Worm (Caenorhabditis elegans): ENCODE data around the gene ify-1.

ify-1 gene

ce11 chrII:5050776-5051175 lies 4.2 kb downstream of the ify-1 start:
- no peak for TF ChIP-seq Y116A8C.19 (tag; optimal IDR thresholded peaks at IDR 0.05; ENCODE audit: borderline replicate concordance)
- TF ChIP-seq efl-1 (optimal IDR thresholded peaks at IDR 0.05), result no peak
- TF ChIP-seq efl-1 (GFP tag; optimal IDR thresholded peaks at IDR 0.05 in 1 of 2), result peak in 1 of 2 experiments; percentile 93

- TF ChIP-seq ces-1 (GFP tag; optimal IDR thresholded peaks at IDR 0.05) (no peak), nhr-47 (tag; optimal IDR thresholded peaks at IDR 0.05) (no peak), ceh-82 (tag; optimal IDR thresholded peaks at IDR 0.05) (no peak), mep-1 (tag; optimal IDR thresholded peaks at IDR 0.05) (peak; percentile 52), dpl-1 (GFP tag; optimal IDR thresholded peaks at IDR 0.05) (no peak), nhr-20 (tag; optimal IDR thresholded peaks at IDR 0.05) (no peak), efl-3 (GFP tag; optimal IDR thresholded peaks at IDR 0.05) (no peak), C04F5.9 (tag; optimal IDR thresholded peaks at IDR 0.05) (no peak), hpl-2 (GFP tag; optimal IDR thresholded peaks at IDR 0.05) (no peak), nhr-90 (tag; optimal IDR thresholded peaks at IDR 0.05; ENCODE audit: poor library complexity) (no peak), elt-2 (tag; optimal IDR thresholded peaks at IDR 0.05) (no peak), snu-23 (GFP tag; optimal IDR thresholded peaks at IDR 0.05) (peak; percentile 31), nhr-76 (tag; optimal IDR thresholded peaks at IDR 0.05) (no peak), ceh-63 (GFP tag; optimal IDR thresholded peaks at IDR 0.05) (no peak), rnt-1 (tag; optimal IDR thresholded peaks at IDR 0.05) (peak; percentile 45), xbp-1 (tag; optimal IDR thresholded peaks at IDR 0.05) (no peak), ztf-4 (tag; optimal IDR thresholded peaks at IDR 0.05) (no peak), alr-1 (tag; optimal IDR thresholded peaks at IDR 0.05; ENCODE audit: borderline replicate concordance) (no peak), lsy-2 (tag; optimal IDR thresholded peaks at IDR 0.05) (peak in 1 of 2 experiments; percentile 15), unc-62 (GFP tag; optimal IDR thresholded peaks at IDR 0.05) (no peak), tlp-1 (tag; optimal IDR thresholded peaks at IDR 0.05) (no peak), snpc-4 (tag; optimal IDR thresholded peaks at IDR 0.05) (no peak), pag-3 (tag; optimal IDR thresholded peaks at IDR 0.05; ENCODE audit: borderline replicate concordance, insufficient read depth) (no peak), lin-35 (GFP tag; optimal IDR thresholded peaks at IDR 0.05) (no peak), lir-3 (tag; optimal IDR thresholded peaks at IDR 0.05; ENCODE audit: poor library complexity) (no peak), ets-5 (GFP tag; IDR thresholded peaks at IDR 0.05) (no peak), lin-14 (GFP tag; optimal IDR thresholded peaks at IDR 0.05) (peak; percentile 69), nhr-71 (tag; optimal IDR thresholded peaks at IDR 0.05) (peak; percentile 24), ceh-8 (GFP tag; optimal IDR thresholded peaks at IDR 0.05) (no peak), sptf-1 (tag; optimal IDR thresholded peaks at IDR 0.05) (no peak), vab-15 (tag; optimal IDR thresholded peaks at IDR 0.05) (no peak), egl-27 (tag; optimal IDR thresholded peaks at IDR 0.05) (no peak), elt-3 (tag; optimal IDR thresholded peaks at IDR 0.05) (peak in 2 of 6 experiments; percentile 19 to 46), unc-130 (tag; optimal IDR thresholded peaks at IDR 0.05) (peak; percentile 40), nhr-11 (tag; optimal IDR thresholded peaks at IDR 0.05) (no peak), efl-1 (optimal IDR thresholded peaks at IDR 0.05) (no peak), efl-1 (GFP tag; optimal IDR thresholded peaks at IDR 0.05 in 1 of 2) (no peak), skn-1 (tag; optimal IDR thresholded peaks at IDR 0.05) (no peak), C34B4.2 (tag; optimal IDR thresholded peaks at IDR 0.05) (no peak), lin-39 (tag; optimal IDR thresholded peaks at IDR 0.05) (no peak), egl-13 (tag; optimal IDR thresholded peaks at IDR 0.05) (no peak), nhr-19 (GFP tag; conservative IDR thresholded peaks at IDR 0.05) (no peak), nhr-85 (tag) (peak; percentile 81), nhr-84 (tag; optimal IDR thresholded peaks at IDR 0.05) (no peak), blmp-1 (tag; optimal IDR thresholded peaks at IDR 0.05) (peak; percentile 65), mdl-1 (tag; optimal IDR thresholded peaks at IDR 0.05) (peak in 1 of 2 experiments; percentile 44), nhr-28 (tag; optimal IDR thresholded peaks at IDR 0.05) (no peak), fkh-4 (tag; optimal IDR thresholded peaks at IDR 0.05; ENCODE audit: borderline replicate concordance) (no peak), C16A3.4 (tag; optimal IDR thresholded peaks at IDR 0.05) (no peak)
These were observed 5.1 kb downstream of the ify-1 start, which contains the start of gene F33G12.6 for ce11 chrII:5049865-5050342. F33G12.6 (plus strand) TSS chrII:5049915.
